Fruit fly (Drosophila melanogaster) whole organism, prepupa: ENCODE data around the gene Best3.

Source experiments
- CG11294 ChIP-seq: fragments of 200-800 bp; sonication (Bioruptor generic); IDR thresholded peaks from 2 replicates; pipeline ENCODE4 v1.3.6; 2022; ENCODE audit warnings: missing biosample characterization, missing genetic modification characterization
- CG11902 ChIP-seq: fragments of 200-800 bp; sonication (Bioruptor generic); optimal IDR thresholded peaks from 3 replicates; lab custom pipeline; 2016; ENCODE audit warnings: missing biosample characterization, missing genetic modification characterization
- CG16779 ChIP-seq: fragments of 200-800 bp; sonication (Bioruptor generic); optimal IDR thresholded peaks from 3 replicates; lab custom pipeline; 2017; ENCODE audit warnings: missing biosample characterization, mild to moderate bottlenecking, missing genetic modification characterization
- CG32006 ChIP-seq: fragments of 200-800 bp; sonication (Bioruptor generic); optimal IDR thresholded peaks from 3 replicates; lab custom pipeline; 2017; ENCODE audit warnings: missing biosample characterization, mild to moderate bottlenecking, missing genetic modification characterization
- CG8632 ChIP-seq: fragments of 200-800 bp; sonication (Bioruptor generic); optimal IDR thresholded peaks from 3 replicates; lab custom pipeline; 2016; ENCODE audit warnings: missing biosample characterization, missing genetic modification characterization
- Eip78C ChIP-seq: fragments of 200-800 bp; sonication (Bioruptor generic); peaks from one replicate; lab custom pipeline; 2016; ENCODE audit warnings: missing biosample characterization, missing genetic modification characterization
- Ets96B ChIP-seq: fragments of 200-800 bp; optimal IDR thresholded peaks from 2 replicates; lab custom pipeline; 2019; ENCODE audit warnings: missing biosample characterization, mild to moderate bottlenecking, missing genetic modification characterization, moderate library complexity
- Hr38 ChIP-seq: sonication (Bioruptor generic); optimal IDR thresholded peaks from 2 replicates; lab custom pipeline; 2016; ENCODE audit warnings: missing biosample characterization, missing genetic modification characterization
- Lpt ChIP-seq: fragments of 200-800 bp; sonication (Bioruptor generic); optimal IDR thresholded peaks from 3 replicates; lab custom pipeline; 2016; ENCODE audit warnings: missing biosample characterization, missing genetic modification characterization
- Met ChIP-seq: fragments of 200-800 bp; sonication (Bioruptor generic); optimal IDR thresholded peaks from 3 replicates; lab custom pipeline; 2016; ENCODE audit warnings: missing biosample characterization, missing genetic modification characterization
- OdsH ChIP-seq: fragments of 200-800 bp; sonication (Bioruptor generic); optimal IDR thresholded peaks from 3 replicates; lab custom pipeline; 2016; ENCODE audit warnings: missing biosample characterization, missing genetic modification characterization
- Sox14 ChIP-seq: fragments of 200-800 bp; sonication (Bioruptor generic); optimal IDR thresholded peaks from 3 replicates; lab custom pipeline; 2016; ENCODE audit warnings: missing biosample characterization, missing genetic modification characterization
- achi ChIP-seq: fragments of 200-800 bp; sonication (Bioruptor generic); optimal IDR thresholded peaks from 3 replicates; lab custom pipeline; 2016; ENCODE audit warnings: missing biosample characterization, missing genetic modification characterization
- cyc ChIP-seq: fragments of 200-800 bp; sonication (Bioruptor generic); optimal IDR thresholded peaks from 3 replicates; lab custom pipeline; 2016; ENCODE audit warnings: missing biosample characterization, missing genetic modification characterization
- esn ChIP-seq: fragments of 200-800 bp; sonication (Bioruptor generic); optimal IDR thresholded peaks from 2 replicates; lab custom pipeline; 2016; ENCODE audit warnings: missing biosample characterization, mild to moderate bottlenecking, missing genetic modification characterization, moderate library complexity
- fd59A ChIP-seq: fragments of 200-800 bp; sonication (Bioruptor generic); optimal IDR thresholded peaks from 2 replicates; lab custom pipeline; 2017; ENCODE audit warnings: missing biosample characterization, mild to moderate bottlenecking, missing genetic modification characterization, missing genetic modification reagents
- lz ChIP-seq: fragments of 200-800 bp; sonication (Bioruptor generic); optimal IDR thresholded peaks from 3 replicates; lab custom pipeline; 2016; ENCODE audit warnings: missing biosample characterization, missing genetic modification characterization
- svp ChIP-seq: fragments of 200-800 bp; sonication (Bioruptor generic); peaks from one replicate; lab custom pipeline; 2016; ENCODE audit warnings: missing biosample characterization, missing genetic modification characterization

Best3 gene

dm6 chr3L:15252562-15252961, 50.0 kb downstream of the Best3 start (continued):
- TF ChIP-seq Met (no peak), lz (GFP tag; lab: Kevin White, UChicago) (no peak), CG16779 (tag; lab: Kevin White, UChicago) (no peak), CG32006 (GFP tag; lab: Kevin White, UChicago) (peak; percentile 87), fd59A (GFP tag; lab: Kevin White, UChicago) (no peak), cyc (GFP tag; lab: Kevin White, UChicago) (no peak), CG8632 (GFP tag; lab: Kevin White, UChicago) (no peak), Eip78C (GFP tag; lab: Kevin White, UChicago) (peak; percentile 88), esn (no peak), Ets96B (tag; lab: Kevin White, UChicago) (no peak), achi (GFP tag; lab: Kevin White, UChicago) (peak; percentile 27), CG11294 (no peak)

dm6 chr3L:15251759-15252322, 50.7 kb downstream of the Best3 start:
- no peak for TF ChIP-seq Hr38
- no peak for TF ChIP-seq Lpt (GFP tag; lab: Kevin White, UChicago)
- peak; percentile 70 for TF ChIP-seq svp (GFP tag; lab: Kevin White, UChicago)
- TF ChIP-seq Eip78C (GFP tag; lab: Kevin White, UChicago), result no peak
- no peak for TF ChIP-seq Met
- TF ChIP-seq CG11902 (GFP tag; lab: Kevin White, UChicago), result no peak
- no peak for TF ChIP-seq Sox14 (GFP tag; lab: Kevin White, UChicago)
- TF ChIP-seq fd59A (GFP tag; lab: Kevin White, UChicago), result no peak
- TF ChIP-seq OdsH, result no peak
